Worm (Caenorhabditis elegans) whole organism, young adult: Measurements from ENCODE around the gene F25B4.7.
A peak's percentile ranks its signal among the peaks of the same experiment; 100 is the strongest.

Experiments
- C17E4.6 ChIP-seq: fragments of 200-800 bp; sonication (Bioruptor generic); IDR thresholded peaks from 2 replicates; pipeline ENCODE4 v1.3.6; 2022; ENCODE audit warnings: missing genetic modification reagents, missing genetic modification characterization, missing compliant biosample characterization
- F22D6.2 ChIP-seq: sonication (generic microtip); optimal IDR thresholded peaks from 2 replicates; lab custom pipeline; 2016; ENCODE audit warnings: mild to moderate bottlenecking, missing genetic modification characterization, missing compliant biosample characterization
- F23B12.7 ChIP-seq: sonication (generic microtip); optimal IDR thresholded peaks from 2 replicates; lab custom pipeline; 2017; ENCODE audit warnings: missing genetic modification characterization, mild to moderate bottlenecking, missing compliant biosample characterization, antibody characterized with exemption, moderate library complexity; ENCODE audit not compliant: insufficient read depth
- F33H1.4 ChIP-seq: fragments of 200-800 bp; sonication (Bioruptor generic); IDR thresholded peaks from 2 replicates; pipeline ENCODE4 v1.3.6; 2022; ENCODE audit warnings: missing genetic modification reagents, missing genetic modification characterization, missing compliant biosample characterization
- F37B4.10 ChIP-seq: fragments of 200-800 bp; sonication (Bioruptor generic); IDR thresholded peaks from 2 replicates; pipeline ENCODE4 v1.3.6; 2022; ENCODE audit warnings: missing genetic modification characterization, missing compliant biosample characterization
- F39B2.1 ChIP-seq: fragments of 200-800 bp; sonication (Bioruptor generic); IDR thresholded peaks from 2 replicates; pipeline ENCODE4 v1.3.6; 2022; ENCODE audit warnings: missing genetic modification reagents, missing genetic modification characterization, missing compliant biosample characterization
- F49E8.2 ChIP-seq: sonication (generic microtip); optimal IDR thresholded peaks from 3 replicates; lab custom pipeline; 2017; ENCODE audit warnings: missing genetic modification characterization, mild to moderate bottlenecking, missing compliant biosample characterization, antibody characterized with exemption, moderate library complexity; ENCODE audit not compliant: insufficient read depth
- F57A8.1 ChIP-seq: fragments of 200-800 bp; sonication (Bioruptor generic); optimal IDR thresholded peaks from 2 replicates; lab custom pipeline; 2018; ENCODE audit warnings: mild to moderate bottlenecking, missing genetic modification characterization, moderate library complexity, missing compliant biosample characterization
- K11D2.4 ChIP-seq: fragments of 200-800 bp; sonication (Bioruptor generic); IDR thresholded peaks from 2 replicates; pipeline ENCODE4 v1.3.6; 2022; ENCODE audit warnings: missing genetic modification reagents, missing genetic modification characterization, missing compliant biosample characterization
- Y53F4B.3 ChIP-seq: fragments of 200-800 bp; sonication (Bioruptor generic); IDR thresholded peaks from 2 replicates; pipeline ENCODE4 v1.3.6; 2022; ENCODE audit warnings: missing genetic modification reagents, missing genetic modification characterization, missing compliant biosample characterization
- Y53G8AR.9 ChIP-seq: fragments of 200-800 bp; sonication (Bioruptor generic); conservative IDR thresholded peaks from 2 replicates; pipeline ENCODE4 v1.3.6; 2022; ENCODE audit warnings: missing genetic modification reagents, missing genetic modification characterization, missing compliant biosample characterization
- Y79H2A.3 ChIP-seq: fragments of 200-800 bp; sonication (Bioruptor generic); conservative IDR thresholded peaks from 2 replicates; pipeline ENCODE4 v1.3.6; 2022; ENCODE audit warnings: missing genetic modification reagents, missing genetic modification characterization, missing compliant biosample characterization
- ZK185.1 ChIP-seq: sonication (generic microtip); optimal IDR thresholded peaks from 2 replicates; lab custom pipeline; 2016; ENCODE audit warnings: mild to moderate bottlenecking, missing genetic modification characterization, missing compliant biosample characterization; ENCODE audit not compliant: poor library complexity, severe bottlenecking
- ama-1 ChIP-seq, 3 experiments: fragments of 150-350 bp in 1 of 3; sonication (generic microtip) in 2 of 3; optimal IDR thresholded peaks; 2 replicates each; lab custom pipeline; 2014 to 2018; ENCODE audit warnings: missing biosample characterization in 2 of 3, missing genetic modification characterization in 2 of 3, missing genetic modification reagents in 2 of 3
- aptf-3 ChIP-seq: fragments of 200-800 bp; sonication (Bioruptor generic); IDR thresholded peaks from 2 replicates; pipeline ENCODE4 v1.3.6; 2022; ENCODE audit warnings: missing genetic modification characterization, missing compliant biosample characterization
- athp-1 ChIP-seq: sonication (generic microtip); optimal IDR thresholded peaks from 2 replicates; lab custom pipeline; 2017; ENCODE audit warnings: mild to moderate bottlenecking, missing genetic modification characterization, missing compliant biosample characterization
- attf-6 ChIP-seq: fragments of 200-800 bp; sonication (Bioruptor generic); IDR thresholded peaks from 2 replicates; pipeline ENCODE4 v1.3.6; 2022; ENCODE audit warnings: missing genetic modification reagents, missing genetic modification characterization, missing compliant biosample characterization
- cebp-1 ChIP-seq, 2 experiments: fragments of 200-800 bp in 1 of 2; sonication (Bioruptor generic) in 1 of 2; sonication (generic microtip) in 1 of 2; IDR thresholded peaks in 1 of 2; optimal IDR thresholded peaks in 1 of 2; 2 replicates each; pipeline versions ENCODE4 v1.3.6 to Lab custom; 2017 to 2022; ENCODE audit warnings: missing compliant biosample characterization in 2 of 2, missing genetic modification characterization in 2 of 2, mild to moderate bottlenecking in 1 of 2, missing genetic modification reagents in 1 of 2, moderate library complexity in 1 of 2
- cebp-2 ChIP-seq: fragments of 200-800 bp; sonication (Bioruptor generic); IDR thresholded peaks from 2 replicates; pipeline ENCODE4 v1.3.6; 2022; ENCODE audit warnings: missing genetic modification characterization, missing compliant biosample characterization
- ceh-79 ChIP-seq: sonication (generic microtip); optimal IDR thresholded peaks from 2 replicates; lab custom pipeline; 2017; ENCODE audit warnings: mild to moderate bottlenecking, missing genetic modification characterization, missing compliant biosample characterization
- ceh-91 ChIP-seq: fragments of 200-800 bp; sonication (Bioruptor generic); IDR thresholded peaks from 2 replicates; pipeline ENCODE4 v1.3.6; 2022; ENCODE audit warnings: missing genetic modification reagents, missing genetic modification characterization, missing compliant biosample characterization
- die-1 ChIP-seq: sonication (generic microtip); optimal IDR thresholded peaks from 2 replicates; lab custom pipeline; 2016; ENCODE audit warnings: missing genotype, mild to moderate bottlenecking, missing genetic modification characterization, missing compliant biosample characterization
- dox-1 ChIP-seq: fragments of 200-800 bp; sonication (Bioruptor generic); IDR thresholded peaks from 2 replicates; pipeline ENCODE4 v1.3.6; 2022; ENCODE audit warnings: missing genetic modification reagents, missing genetic modification characterization, missing compliant biosample characterization
- dpl-1 ChIP-seq: fragments of 150-350 bp; optimal IDR thresholded peaks from 2 replicates; lab custom pipeline; 2014; ENCODE audit warnings: missing biosample characterization, missing genetic modification reagents, missing genetic modification characterization
- efl-1 ChIP-seq: fragments of 150-350 bp; optimal IDR thresholded peaks from 2 replicates; lab custom pipeline; 2014; ENCODE audit warnings: missing biosample characterization, missing genetic modification reagents, missing genetic modification characterization
- egl-44 ChIP-seq: fragments of 200-800 bp; sonication (Bioruptor generic); IDR thresholded peaks from 2 replicates; pipeline ENCODE4 v1.3.6; 2022; ENCODE audit warnings: missing genetic modification reagents, missing genetic modification characterization, missing compliant biosample characterization
- hmg-20 ChIP-seq: fragments of 200-800 bp; sonication (Bioruptor generic); IDR thresholded peaks from 2 replicates; pipeline ENCODE4 v1.3.6; 2022; ENCODE audit warnings: missing genetic modification reagents, missing genetic modification characterization, missing compliant biosample characterization
- hrde-1 ChIP-seq: sonication (generic microtip); optimal IDR thresholded peaks from 2 replicates; lab custom pipeline; 2016; ENCODE audit warnings: missing genetic modification characterization, mild to moderate bottlenecking, missing compliant biosample characterization, moderate library complexity, missing genotype, missing genetic modification reagents, borderline replicate concordance
- let-607 ChIP-seq, 2 experiments: fragments of 200-800 bp in 1 of 2; sonication (Bioruptor generic) in 1 of 2; sonication (generic microtip) in 1 of 2; optimal IDR thresholded peaks; 2 replicates each; lab custom pipeline; 2016 to 2018; ENCODE audit warnings: mild to moderate bottlenecking in 2 of 2, missing compliant biosample characterization in 2 of 2, missing genetic modification characterization in 2 of 2, moderate library complexity in 2 of 2, missing genotype in 1 of 2
- madf-10 ChIP-seq: sonication (generic microtip); optimal IDR thresholded peaks from 2 replicates; lab custom pipeline; 2016; ENCODE audit warnings: mild to moderate bottlenecking, missing genetic modification characterization, missing compliant biosample characterization
- mcd-1 ChIP-seq: fragments of 200-800 bp; sonication (Bioruptor generic); IDR thresholded peaks from 2 replicates; pipeline ENCODE4 v1.3.6; 2022; ENCODE audit warnings: missing genetic modification reagents, missing genetic modification characterization, missing compliant biosample characterization
- mes-4 ChIP-seq: sonication (generic microtip); optimal IDR thresholded peaks from 2 replicates; lab custom pipeline; 2016; ENCODE audit warnings: missing genotype, missing genetic modification characterization, missing compliant biosample characterization
- mxl-1 ChIP-seq: sonication (generic microtip); optimal IDR thresholded peaks from 2 replicates; lab custom pipeline; 2016; ENCODE audit warnings: missing genetic modification characterization, missing compliant biosample characterization
- nfyb-1 ChIP-seq: fragments of 200-800 bp; sonication (Bioruptor generic); IDR thresholded peaks from 2 replicates; pipeline ENCODE4 v1.3.6; 2022; ENCODE audit warnings: missing genetic modification reagents, missing genetic modification characterization, missing compliant biosample characterization
- nhr-27 ChIP-seq: fragments of 200-800 bp; sonication (Bioruptor generic); optimal IDR thresholded peaks from 2 replicates; lab custom pipeline; 2018; ENCODE audit warnings: mild to moderate bottlenecking, missing genetic modification characterization, moderate library complexity, missing compliant biosample characterization
- nhr-90 ChIP-seq: sonication (generic microtip); optimal IDR thresholded peaks from 2 replicates; lab custom pipeline; 2016; ENCODE audit warnings: missing genotype, mild to moderate bottlenecking, missing genetic modification characterization, missing compliant biosample characterization
- rcor-1 ChIP-seq: fragments of 200-800 bp; sonication (Bioruptor generic); IDR thresholded peaks from 2 replicates; pipeline ENCODE4 v1.3.6; 2022; ENCODE audit warnings: missing genetic modification reagents, missing genetic modification characterization, missing compliant biosample characterization
- rpc-1 ChIP-seq, 2 experiments: fragments of 150-350 bp in 1 of 2; sonication (generic microtip) in 1 of 2; optimal IDR thresholded peaks; 2 replicates each; lab custom pipeline; 2014 to 2018; ENCODE audit warnings: missing biosample characterization in 1 of 2, missing genetic modification characterization in 1 of 2, missing genetic modification reagents in 1 of 2, missing genotype in 1 of 2
- sea-2 ChIP-seq: fragments of 200-800 bp; sonication (Bioruptor generic); IDR thresholded peaks from 2 replicates; pipeline ENCODE4 v1.3.6; 2022; ENCODE audit warnings: missing genetic modification characterization, missing compliant biosample characterization
- snpc-4 ChIP-seq, 5 experiments: fragments of 150-350 bp in 1 of 5; sonication (generic microtip) in 4 of 5; optimal IDR thresholded peaks; 2 replicates each; lab custom pipeline; 2014 to 2018; ENCODE audit warnings: missing genetic modification characterization in 5 of 5, missing biosample characterization in 3 of 5, antibody characterized with exemption in 2 of 5, mild to moderate bottlenecking in 2 of 5, missing compliant biosample characterization in 2 of 5, missing genotype in 2 of 5, moderate library complexity in 2 of 5, missing genetic modification reagents in 1 of 5
- sptf-2 ChIP-seq: fragments of 200-800 bp; sonication (Bioruptor generic); optimal IDR thresholded peaks from 2 replicates; lab custom pipeline; 2018; ENCODE audit warnings: mild to moderate bottlenecking, missing genetic modification characterization, missing compliant biosample characterization
- tbp1 ChIP-seq: fragments of 200-800 bp; sonication (Bioruptor generic); optimal IDR thresholded peaks from 2 replicates; lab custom pipeline; 2018; ENCODE audit warnings: mild to moderate bottlenecking, missing genetic modification characterization, missing compliant biosample characterization
- tlf-1 ChIP-seq: fragments of 200-800 bp; sonication (Bioruptor generic); optimal IDR thresholded peaks from 2 replicates; lab custom pipeline; 2018; ENCODE audit warnings: mild to moderate bottlenecking, missing genetic modification characterization, missing compliant biosample characterization
- unc-62 ChIP-seq: fragments of 150-350 bp; optimal IDR thresholded peaks from 2 replicates; lab custom pipeline; 2014; ENCODE audit warnings: missing biosample characterization, missing genetic modification reagents, missing genetic modification characterization
- ztf-25 ChIP-seq: fragments of 200-800 bp; sonication (Bioruptor generic); IDR thresholded peaks from 2 replicates; pipeline ENCODE4 v1.3.6; 2022; ENCODE audit warnings: missing genetic modification reagents, missing genetic modification characterization, missing compliant biosample characterization

F25B4.7 gene

ce11 chrV:5717237-5717935 lies 30.4 kb upstream of the F25B4.7 start, which contains the start of gene rga-3:
TSS of gene rga-3 (plus strand) at chrV:5717885.
- peak; percentile 77 for TF ChIP-seq athp-1
- TF ChIP-seq snpc-4 (GFP tag; optimal IDR thresholded peaks at IDR 0.05; lab: Kevin White, UChicago), result peak; percentile 62
- peak in 3 of 4 experiments; percentile 49 to 68 (median 64) for TF ChIP-seq snpc-4 (tag; optimal IDR thresholded peaks at IDR 0.05; lab: Kevin White, UChicago)
- TF ChIP-seq F37B4.10 (GFP tag; lab: Robert Waterston, UW), result no peak
- no peak for TF ChIP-seq madf-10 (tag; lab: Kevin White, UChicago)
- no peak for TF ChIP-seq K11D2.4 (GFP tag; lab: Robert Waterston, UW)
- TF ChIP-seq mxl-1 (tag; lab: Kevin White, UChicago), result no peak
- TF ChIP-seq F39B2.1 (GFP tag; lab: Robert Waterston, UW), result no peak
- TF ChIP-seq tbp1 (GFP tag; lab: Kevin White, UChicago), result peak; percentile 72
- no peak for TF ChIP-seq let-607 (tag; optimal IDR thresholded peaks at IDR 0.05; lab: Kevin White, UChicago)
- TF ChIP-seq ceh-91 (GFP tag; lab: Robert Waterston, UW), result peak; percentile 99
- no peak for TF ChIP-seq egl-44 (GFP tag; lab: Robert Waterston, UW)
- no peak for TF ChIP-seq rpc-1 (optimal IDR thresholded peaks at IDR 0.05; lab: Kevin White, UChicago)
- peak; percentile 15 for TF ChIP-seq rpc-1 (tag; optimal IDR thresholded peaks at IDR 0.05; lab: Kevin White, UChicago)
- TF ChIP-seq Y79H2A.3 (GFP tag; lab: Robert Waterston, UW), result no peak
- TF ChIP-seq hmg-20 (GFP tag; lab: Robert Waterston, UW), result no peak
- peak; percentile 49 for TF ChIP-seq F23B12.7 (tag; lab: Kevin White, UChicago)
- peak; percentile 95 for TF ChIP-seq dpl-1 (GFP tag; lab: Kevin White, UChicago)
- no peak for TF ChIP-seq ceh-79
- TF ChIP-seq Y53F4B.3 (GFP tag; lab: Robert Waterston, UW), result peak; percentile 58; the same call in 1 of the 2 replicates
- TF ChIP-seq hrde-1 (tag; lab: Kevin White, UChicago), result peak; percentile 59
- TF ChIP-seq cebp-1 (GFP tag; IDR thresholded peaks at IDR 0.05; lab: Robert Waterston, UW), result no peak
- TF ChIP-seq cebp-1 (tag; optimal IDR thresholded peaks at IDR 0.05; lab: Kevin White, UChicago), result peak; percentile 8
- TF ChIP-seq sptf-2, result no peak
- TF ChIP-seq dox-1 (GFP tag; lab: Robert Waterston, UW), result peak; percentile 91
- TF ChIP-seq ztf-25 (GFP tag; lab: Robert Waterston, UW), result 0 out of 2 replicates have a peak, but pooled peaks have one; percentile 34
- no peak for TF ChIP-seq sea-2 (GFP tag; lab: Robert Waterston, UW)
- TF ChIP-seq rcor-1 (GFP tag; lab: Robert Waterston, UW), result peak; percentile 93
- peak; percentile 91 for TF ChIP-seq tlf-1
- peak; percentile 97 for TF ChIP-seq F33H1.4 (GFP tag; lab: Robert Waterston, UW)
- peak; percentile 97 for TF ChIP-seq efl-1 (GFP tag; lab: Kevin White, UChicago)
- TF ChIP-seq die-1 (tag; lab: Kevin White, UChicago), result no peak
- no peak for TF ChIP-seq unc-62 (GFP tag; lab: Kevin White, UChicago)
- peak; percentile 79 for TF ChIP-seq C17E4.6 (GFP tag; lab: Robert Waterston, UW)
- no peak for TF ChIP-seq cebp-2 (GFP tag; lab: Robert Waterston, UW)
- TF ChIP-seq mcd-1 (GFP tag; lab: Robert Waterston, UW), result peak; percentile 67
- TF ChIP-seq mes-4 (tag; lab: Kevin White, UChicago), result no peak
- TF ChIP-seq ZK185.1, result peak; percentile 27
- no peak for TF ChIP-seq nhr-90
- no peak for TF ChIP-seq F57A8.1
- TF ChIP-seq F22D6.2 (tag; lab: Kevin White, UChicago), result no peak
- peak; percentile 66; the same call in 1 of the 2 replicates for TF ChIP-seq Y53G8AR.9 (GFP tag; lab: Robert Waterston, UW)
- no peak for TF ChIP-seq aptf-3 (GFP tag; lab: Robert Waterston, UW)
- no peak for TF ChIP-seq nfyb-1 (GFP tag; lab: Robert Waterston, UW)
- TF ChIP-seq nhr-27, result no peak
- TF ChIP-seq attf-6 (GFP tag; lab: Robert Waterston, UW), result peak; percentile 74; the same call in 1 of the 2 replicates
- no peak for TF ChIP-seq ama-1 (optimal IDR thresholded peaks at IDR 0.05; lab: Kevin White, UChicago)
- TF ChIP-seq ama-1 (GFP tag; optimal IDR thresholded peaks at IDR 0.05; lab: Kevin White, UChicago), result peak in 1 of 2 experiments; percentile 10
- peak; percentile 96 for TF ChIP-seq F49E8.2
